Worm (Caenorhabditis elegans) whole organism, mixed stage, embryonic: ENCODE data around the gene math-15.
"Not testable (repeated sequence)": the region's sequence is repeated elsewhere in the genome, so short reads cannot be mapped to it uniquely, and the experiment has no call there.

ENCODE experiments used
- ces-1 ChIP-seq: fragments of 150-350 bp; optimal IDR thresholded peaks from 2 replicates; lab custom pipeline; 2014; ENCODE audit warnings: missing biosample characterization, missing genetic modification reagents, missing genetic modification characterization
- drap-1 ChIP-seq: fragments of 200-800 bp; sonication (Bioruptor generic); optimal IDR thresholded peaks from 3 replicates; lab custom pipeline; 2018; ENCODE audit warnings: mild to moderate bottlenecking, missing genetic modification characterization, missing compliant biosample characterization
- lsy-2 ChIP-seq: fragments of 150-350 bp; optimal IDR thresholded peaks from 2 replicates; lab custom pipeline; 2014; ENCODE audit warnings: missing biosample characterization, missing genetic modification characterization
- mls-2 ChIP-seq: sonication (generic microtip); optimal IDR thresholded peaks from 2 replicates; lab custom pipeline; 2016; ENCODE audit warnings: mild to moderate bottlenecking, missing genetic modification characterization, moderate library complexity, missing compliant biosample characterization
- nhr-12 ChIP-seq: fragments of 150-350 bp; optimal IDR thresholded peaks from 2 replicates; lab custom pipeline; 2014; ENCODE audit warnings: missing biosample characterization, missing genetic modification characterization
- nhr-2 ChIP-seq: fragments of 150-350 bp; optimal IDR thresholded peaks from 2 replicates; lab custom pipeline; 2014; ENCODE audit warnings: missing biosample characterization, missing genetic modification characterization
- nhr-28 ChIP-seq: fragments of 150-350 bp; optimal IDR thresholded peaks from 2 replicates; lab custom pipeline; 2014; ENCODE audit warnings: missing biosample characterization, missing genetic modification characterization
- pha-4 ChIP-seq: fragments of 150-350 bp; optimal IDR thresholded peaks from 2 replicates; lab custom pipeline; 2018; ENCODE audit warnings: missing biosample characterization, missing genetic modification reagents, missing genetic modification characterization
- snpc-4 ChIP-seq: fragments of 150-350 bp; optimal IDR thresholded peaks from 2 replicates; lab custom pipeline; 2014; ENCODE audit warnings: missing biosample characterization, missing genetic modification characterization
- unc-39 ChIP-seq: fragments of 150-350 bp; optimal IDR thresholded peaks from 2 replicates; lab custom pipeline; 2014; ENCODE audit warnings: missing biosample characterization, missing genetic modification characterization

- TF ChIP-seq unc-39; nhr-2 (tag; lab: Kevin White, UChicago); ces-1 (GFP tag; lab: Kevin White, UChicago); lsy-2 (tag; lab: Kevin White, UChicago); snpc-4 (tag; lab: Kevin White, UChicago); nhr-12 (tag; lab: Kevin White, UChicago); drap-1 (GFP tag; lab: Kevin White, UChicago); pha-4 (tag; lab: Kevin White, UChicago); nhr-28 (tag; lab: Kevin White, UChicago); mls-2 (tag; lab: Kevin White, UChicago): not testable (repeated sequence)
Observed at ce11 chrII:1854094-1854493, 12.1 kb upstream of the math-15 start, which contains the start of gene fbxb-95.
